Worm (Caenorhabditis elegans): ENCODE results near the gene F49E8.8.

DNA sequence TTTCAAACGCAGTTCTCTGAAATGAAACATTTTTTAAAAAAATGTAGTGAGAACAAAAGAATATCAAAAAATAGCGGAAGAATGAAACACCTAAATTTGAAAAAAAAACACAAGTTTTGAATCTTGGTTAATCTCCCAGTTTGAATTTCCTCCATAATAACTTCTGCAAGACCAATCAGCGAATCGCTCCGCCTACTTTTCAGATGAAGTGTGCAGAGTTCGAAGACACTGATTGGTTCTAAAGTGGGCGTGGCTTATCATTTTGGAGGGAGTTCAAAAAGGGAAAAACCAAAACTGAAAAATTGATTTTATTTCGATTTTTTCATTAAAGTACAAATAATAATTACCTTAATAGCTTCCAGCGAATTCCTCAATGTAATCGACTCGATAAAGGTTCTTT lies 45.6 kb upstream of the F49E8.8 start:
- TF ChIP-seq hpl-2 (GFP tag; optimal IDR thresholded peaks at IDR 0.05) (no peak), C16A3.4 (tag; optimal IDR thresholded peaks at IDR 0.05) (no peak)

Data from whole organism, L1 larva.